Worm (Caenorhabditis elegans): Measurements from ENCODE around the gene let-60.

let-60 gene

DNA sequence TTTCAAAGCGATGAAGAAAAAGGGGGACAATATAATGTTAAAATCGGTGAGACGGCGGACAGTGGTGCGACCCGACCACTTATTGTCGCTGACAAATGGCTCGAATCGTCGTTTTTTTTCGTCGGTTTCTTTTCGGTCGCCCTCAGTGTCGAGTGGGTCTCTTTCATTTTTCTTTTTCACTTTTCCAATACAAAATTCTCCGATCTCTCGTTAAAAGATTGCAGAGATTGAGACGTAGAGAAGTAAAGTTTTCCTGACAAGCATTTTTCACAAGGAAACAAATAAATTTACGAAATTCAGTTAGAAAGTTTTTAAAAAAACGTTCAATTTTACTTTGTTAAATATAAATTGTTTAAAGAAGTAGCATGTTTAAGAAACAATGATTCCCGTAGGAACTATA, 636 bp upstream of the let-60 start:
- peak; percentile 27 for TF ChIP-seq lin-39 (tag; optimal IDR thresholded peaks at IDR 0.05)
- TF ChIP-seq tbx-2 (tag; optimal IDR thresholded peaks at IDR 0.05): no peak

DNA sequence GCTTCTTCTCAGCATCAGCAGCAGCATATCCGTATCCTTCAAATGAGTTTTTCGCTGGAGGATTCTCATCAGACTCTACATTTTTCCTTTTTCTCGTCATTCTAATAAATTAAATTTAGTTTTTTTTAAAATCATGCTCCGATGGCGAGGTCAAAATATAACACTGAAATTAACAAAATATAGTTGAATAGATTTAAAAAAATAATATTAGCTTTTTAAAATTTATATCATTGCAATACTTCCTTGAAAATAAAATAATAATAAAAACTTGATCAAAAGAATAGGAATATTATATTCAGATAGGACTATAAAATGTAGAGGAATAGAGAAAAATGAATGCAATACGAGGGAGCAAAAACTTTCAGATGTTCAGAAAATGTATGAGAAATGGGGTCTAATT, 2.9 kb downstream of the let-60 start, which contains the start of gene ZK792.5:
Gene ZK792.5 (minus strand): TSS at position 101 of the 400 bp plus-strand sequence.
- TF ChIP-seq fkh-2 (tag; optimal IDR thresholded peaks at IDR 0.05): no peak

DNA sequence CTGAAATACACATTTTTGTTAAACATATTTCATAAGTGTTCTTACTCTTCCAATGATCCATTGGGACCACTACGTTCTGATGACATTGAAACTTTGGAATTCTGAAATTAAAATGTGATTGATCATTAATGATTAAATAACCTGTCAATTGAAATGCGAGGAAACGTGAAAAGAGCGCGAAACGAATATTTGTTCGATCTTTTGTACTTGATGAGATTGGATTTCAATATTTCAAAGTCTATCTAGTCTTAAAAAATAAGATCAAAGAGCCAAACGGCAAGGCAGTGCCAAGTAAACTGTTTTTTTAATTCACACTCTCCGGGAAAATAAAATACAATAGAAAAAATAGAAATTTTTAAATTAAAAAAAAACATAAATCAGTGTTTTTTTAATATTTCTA, 9.0 kb downstream of the let-60 start, which contains the start of gene ZK792.4:
Gene ZK792.4 (minus strand): TSS at position 101 of the 400 bp plus-strand sequence.
- TF ChIP-seq mdl-1 (tag; optimal IDR thresholded peaks at IDR 0.05): no peak
- no peak for TF ChIP-seq ztf-11 (tag; optimal IDR thresholded peaks at IDR 0.05)
- TF ChIP-seq ama-1 (optimal IDR thresholded peaks at IDR 0.05): no peak
- TF ChIP-seq lin-39 (tag; optimal IDR thresholded peaks at IDR 0.05): no peak

DNA sequence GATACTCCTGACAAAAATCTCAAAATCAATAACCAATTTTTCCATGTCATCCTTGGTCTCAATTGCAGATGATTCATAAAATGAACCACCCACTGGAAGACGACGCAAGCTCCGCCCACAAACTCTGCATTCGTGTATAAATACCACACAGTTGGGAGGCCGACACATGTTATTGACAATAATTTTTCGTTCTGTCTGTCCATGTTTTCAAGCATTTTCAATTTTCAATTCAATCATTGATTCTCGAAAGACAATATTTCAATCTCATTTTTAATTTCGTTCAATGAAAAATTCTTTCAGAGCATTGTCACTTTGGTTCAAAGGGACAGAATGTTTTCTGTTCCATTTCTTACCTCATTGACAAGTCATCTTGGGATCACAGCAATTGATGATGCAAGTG, 14.8 kb downstream of the let-60 start, which contains the start of gene inx-9:
Gene inx-9 (plus strand): TSS at position 301 of the 400 bp plus-strand sequence.
- no peak for TF ChIP-seq ceh-9 (tag; optimal IDR thresholded peaks at IDR 0.05)
- TF ChIP-seq unc-39 (tag; optimal IDR thresholded peaks at IDR 0.05): no peak
- no peak for TF ChIP-seq lin-39 (tag; optimal IDR thresholded peaks at IDR 0.05)
- no peak for TF ChIP-seq nhr-67 (tag; optimal IDR thresholded peaks at IDR 0.05)
- TF ChIP-seq nhr-237 (tag; optimal IDR thresholded peaks at IDR 0.05): no peak
- TF ChIP-seq ztf-11 (tag; optimal IDR thresholded peaks at IDR 0.05): no peak
- TF ChIP-seq pha-4 (tag; optimal IDR thresholded peaks at IDR 0.05): no peak
- TF ChIP-seq skn-1 (tag; optimal IDR thresholded peaks at IDR 0.05): no peak
- TF ChIP-seq ama-1 (optimal IDR thresholded peaks at IDR 0.05): no peak
- no peak for TF ChIP-seq zag-1 (tag; optimal IDR thresholded peaks at IDR 0.05)
- no peak for TF ChIP-seq tbx-2 (tag; optimal IDR thresholded peaks at IDR 0.05)

DNA sequence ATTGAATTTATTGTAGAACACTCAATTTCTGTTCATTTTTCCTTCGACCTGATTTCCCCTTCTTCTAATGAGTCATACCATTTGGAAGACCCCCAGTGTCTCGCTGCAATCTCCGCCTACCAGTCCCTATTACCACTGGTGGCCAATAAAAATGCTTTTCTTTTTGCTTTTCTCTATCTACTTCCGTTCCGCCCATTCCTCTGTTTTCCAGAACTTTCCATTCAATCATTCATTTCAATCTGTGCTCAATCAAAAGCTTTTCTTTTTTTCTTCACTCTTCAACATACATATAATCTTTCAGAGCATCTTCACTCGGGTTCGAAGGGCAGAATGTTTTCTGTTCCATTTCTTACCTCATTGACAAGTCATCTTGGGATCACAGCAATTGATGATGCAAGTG, 17.3 kb downstream of the let-60 start, which contains the start of gene inx-8:
Gene inx-8 (plus strand): TSS at position 301 of the 400 bp plus-strand sequence.
- TF ChIP-seq fkh-2 (tag; optimal IDR thresholded peaks at IDR 0.05) (no peak), ceh-9 (tag; optimal IDR thresholded peaks at IDR 0.05) (no peak), nhr-67 (tag; optimal IDR thresholded peaks at IDR 0.05) (no peak), ama-1 (optimal IDR thresholded peaks at IDR 0.05) (no peak), daf-12 (tag; optimal IDR thresholded peaks at IDR 0.05) (no peak), pqm-1 (tag; optimal IDR thresholded peaks at IDR 0.05) (no peak), ceh-16 (tag; optimal IDR thresholded peaks at IDR 0.05) (no peak), egl-5 (tag; optimal IDR thresholded peaks at IDR 0.05) (no peak), mml-1 (tag; optimal IDR thresholded peaks at IDR 0.05) (no peak), ZK546.5 (tag; optimal IDR thresholded peaks at IDR 0.05) (no peak), snpc-4 (tag; optimal IDR thresholded peaks at IDR 0.05) (no peak), ztf-11 (tag; optimal IDR thresholded peaks at IDR 0.05) (no peak), unc-39 (tag; optimal IDR thresholded peaks at IDR 0.05) (no peak), elt-1 (tag; optimal IDR thresholded peaks at IDR 0.05) (no peak), ceh-28 (tag; optimal IDR thresholded peaks at IDR 0.05) (no peak), nhr-11 (tag; optimal IDR thresholded peaks at IDR 0.05) (no peak), lsy-12 (tag; optimal IDR thresholded peaks at IDR 0.05) (no peak), nhr-43 (tag; optimal IDR thresholded peaks at IDR 0.05; ENCODE audit: poor library complexity, severe bottlenecking) (no peak), nhr-23 (tag; optimal IDR thresholded peaks at IDR 0.05) (no peak), nhr-12 (tag; optimal IDR thresholded peaks at IDR 0.05) (no peak)

DNA sequence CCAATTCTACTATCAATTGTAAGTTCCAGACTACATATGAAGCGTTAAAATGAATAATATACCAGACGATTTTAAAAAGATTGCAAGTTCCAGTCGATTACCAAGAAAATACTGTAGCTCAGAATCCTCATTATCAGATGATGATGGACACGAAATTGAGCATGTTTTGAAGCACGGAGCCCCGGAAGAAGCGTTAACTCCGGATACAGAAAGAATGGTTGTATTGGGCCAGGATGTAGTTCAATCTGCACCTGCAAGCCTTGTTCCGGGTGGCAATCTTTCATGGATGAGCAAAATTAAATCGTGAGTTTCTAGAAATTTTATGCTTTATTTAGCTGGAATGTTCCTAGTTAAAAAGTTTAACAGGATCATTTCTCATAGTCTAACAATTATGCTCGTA, 22.9 kb downstream of the let-60 start, which contains the start of gene atg-4.2:
Gene atg-4.2 (plus strand): TSS at position 24 of the 400 bp plus-strand sequence.
- TF ChIP-seq unc-39 (tag; optimal IDR thresholded peaks at IDR 0.05) (no peak), lsy-12 (tag; optimal IDR thresholded peaks at IDR 0.05) (no peak), pqm-1 (tag; optimal IDR thresholded peaks at IDR 0.05) (no peak), eor-1 (tag; optimal IDR thresholded peaks at IDR 0.05) (no peak), nhr-237 (tag; optimal IDR thresholded peaks at IDR 0.05) (no peak), skn-1 (tag; optimal IDR thresholded peaks at IDR 0.05) (no peak)

DNA sequence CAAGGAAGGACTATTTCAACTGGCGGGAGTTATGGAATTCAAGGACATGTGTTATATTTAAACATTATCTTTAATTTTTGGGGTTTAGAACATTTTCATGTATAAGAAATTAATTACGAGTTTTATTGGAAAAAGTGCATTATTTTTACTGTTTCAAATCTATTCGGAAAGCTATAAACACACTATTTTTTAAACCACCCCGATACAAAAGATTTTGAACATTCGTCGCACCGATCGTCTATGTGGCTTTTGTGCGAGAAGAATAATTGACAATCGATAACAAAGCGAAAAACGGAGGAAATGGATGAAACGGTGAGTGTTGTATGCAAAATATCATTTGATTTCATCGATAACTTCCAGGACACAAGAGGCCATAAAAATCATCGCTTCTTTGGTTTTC, 25.9 kb downstream of the let-60 start, which contains the start of gene ZK809.9:
Gene ZK809.9 (plus strand): TSS at position 301 of the 400 bp plus-strand sequence.
- TF ChIP-seq elt-1 (tag; optimal IDR thresholded peaks at IDR 0.05): no peak
- no peak for TF ChIP-seq lin-15B (tag; optimal IDR thresholded peaks at IDR 0.05)
- no peak for TF ChIP-seq nhr-77 (tag; optimal IDR thresholded peaks at IDR 0.05)
- no peak for TF ChIP-seq jun-1 (tag; optimal IDR thresholded peaks at IDR 0.05)
- no peak for TF ChIP-seq eor-1 (tag; optimal IDR thresholded peaks at IDR 0.05)
- no peak for TF ChIP-seq elt-2 (tag; optimal IDR thresholded peaks at IDR 0.05)
- TF ChIP-seq daf-12 (tag; optimal IDR thresholded peaks at IDR 0.05): no peak
- no peak for TF ChIP-seq fos-1 (tag; optimal IDR thresholded peaks at IDR 0.05)
- TF ChIP-seq aly-2 (tag; optimal IDR thresholded peaks at IDR 0.05): no peak
- no peak for TF ChIP-seq fkh-10 (GFP tag; optimal IDR thresholded peaks at IDR 0.05)
- TF ChIP-seq ztf-4 (tag; optimal IDR thresholded peaks at IDR 0.05): no peak
- no peak for TF ChIP-seq unc-62 (GFP tag; optimal IDR thresholded peaks at IDR 0.05)
- TF ChIP-seq nhr-43 (tag; optimal IDR thresholded peaks at IDR 0.05; ENCODE audit: poor library complexity, severe bottlenecking): no peak
- no peak for TF ChIP-seq nhr-11 (tag; optimal IDR thresholded peaks at IDR 0.05)
- no peak for TF ChIP-seq elt-3 (tag; optimal IDR thresholded peaks at IDR 0.05)
- TF ChIP-seq nfya-1 (tag; optimal IDR thresholded peaks at IDR 0.05; ENCODE audit: insufficient read depth): no peak
